Fruit fly (Drosophila melanogaster) S2 (cell line): ENCODE data around the gene Gyc89Da.

Source experiments
- CG8478 ChIP-seq: fragments of >200 bp; optimal IDR thresholded peaks from 2 replicates; lab custom pipeline; 2018
- CTCF ChIP-seq, 2 experiments: fragments of >200 bp; optimal IDR thresholded peaks; 2 replicates each; lab custom pipeline; 2018

- no peak for TF ChIP-seq CG8478 (lab: Kevin White, UChicago)
- no peak for TF ChIP-seq CTCF (optimal IDR thresholded peaks at IDR 0.05; lab: Kevin White, UChicago)
Measured at dm6 chr3R:16507706-16508105, 35.3 kb downstream of the Gyc89Da start.
